Fruit fly (Drosophila melanogaster) whole organism, embryonic: ENCODE measurements around the gene CG7407.

Experiments
- Antp ChIP-seq: fragments of 200-800 bp; sonication (Bioruptor generic); optimal IDR thresholded peaks from 3 replicates; lab custom pipeline; 2016; ENCODE audit warnings: missing biosample characterization, missing genetic modification characterization
- Atf3 ChIP-seq: fragments of 200-800 bp; sonication (Bioruptor generic); optimal IDR thresholded peaks from 3 replicates; lab custom pipeline; 2016; ENCODE audit warnings: missing biosample characterization, missing genetic modification characterization
- B-H1 ChIP-seq: fragments of 200-800 bp; sonication (Bioruptor generic); IDR thresholded peaks from 3 replicates; pipeline ENCODE4 v1.3.6; 2022; ENCODE audit warnings: missing biosample characterization, missing genetic modification characterization
- BEAF-32 ChIP-seq: fragments of 200-800 bp; sonication (Bioruptor generic); optimal IDR thresholded peaks from 3 replicates; lab custom pipeline; 2017; ENCODE audit warnings: missing biosample characterization, missing genetic modification characterization, mild to moderate bottlenecking, moderate library complexity, missing genetic modification reagents
- Blimp-1 ChIP-seq: fragments of 200-800 bp; sonication (Bioruptor generic); optimal IDR thresholded peaks from 3 replicates; lab custom pipeline; 2018; ENCODE audit warnings: missing biosample characterization, missing genetic modification characterization, mild to moderate bottlenecking, moderate library complexity, missing genetic modification reagents
- CG10366 ChIP-seq: fragments of 200-800 bp; sonication (Bioruptor generic); IDR thresholded peaks from 2 replicates; pipeline ENCODE4 v1.3.6; 2022; ENCODE audit warnings: missing biosample characterization, missing genetic modification characterization
- CG10431 ChIP-seq: fragments of 200-800 bp; sonication (Bioruptor generic); optimal IDR thresholded peaks from 3 replicates; lab custom pipeline; 2018; ENCODE audit warnings: missing biosample characterization, mild to moderate bottlenecking, missing genetic modification characterization
- CG10654 ChIP-seq: fragments of 200-800 bp; sonication (Bioruptor generic); optimal IDR thresholded peaks from 2 replicates; lab custom pipeline; 2016; ENCODE audit warnings: missing biosample characterization, missing genetic modification characterization
- CG11723 ChIP-seq: fragments of 200-800 bp; sonication (Bioruptor generic); optimal IDR thresholded peaks from 2 replicates; lab custom pipeline; 2017; ENCODE audit warnings: missing biosample characterization, mild to moderate bottlenecking, missing genetic modification characterization
- CG13894 ChIP-seq: fragments of 200-800 bp; sonication (Bioruptor generic); optimal IDR thresholded peaks from 3 replicates; lab custom pipeline; 2018; ENCODE audit warnings: missing biosample characterization, mild to moderate bottlenecking, missing genetic modification characterization, moderate library complexity
- CG14050 ChIP-seq: fragments of 200-800 bp; sonication (Bioruptor generic); IDR thresholded peaks from 3 replicates; pipeline ENCODE4 v1.3.6; 2022; ENCODE audit warnings: missing biosample characterization, missing genetic modification characterization
- CG14441 ChIP-seq: fragments of 200-800 bp; sonication (Bioruptor generic); IDR thresholded peaks from 2 replicates; pipeline ENCODE4 v1.3.6; 2022; ENCODE audit warnings: missing biosample characterization, missing genetic modification characterization
- CG1529 ChIP-seq: fragments of 200-800 bp; sonication (Bioruptor generic); optimal IDR thresholded peaks from 3 replicates; lab custom pipeline; 2018; ENCODE audit warnings: missing biosample characterization, missing genetic modification characterization
- CG17912 ChIP-seq: fragments of 200-800 bp; sonication (Bioruptor generic); optimal IDR thresholded peaks from 2 replicates; lab custom pipeline; 2018; ENCODE audit warnings: missing biosample characterization, mild to moderate bottlenecking, missing genetic modification characterization
- CG30020 ChIP-seq: fragments of 200-800 bp; optimal IDR thresholded peaks from 2 replicates; lab custom pipeline; 2019; ENCODE audit warnings: missing biosample characterization, mild to moderate bottlenecking, missing genetic modification characterization, moderate library complexity
- CG30403 ChIP-seq: fragments of 200-800 bp; sonication (Bioruptor generic); optimal IDR thresholded peaks from 3 replicates; lab custom pipeline; 2016; ENCODE audit warnings: missing biosample characterization, missing genetic modification characterization
- CG3847 ChIP-seq: fragments of 200-800 bp; sonication (Bioruptor generic); IDR thresholded peaks from 2 replicates; pipeline ENCODE4 v1.3.6; 2022; ENCODE audit warnings: missing biosample characterization, missing genetic modification characterization
- CG43689 ChIP-seq: fragments of 200-800 bp; sonication (Bioruptor generic); IDR thresholded peaks from 2 replicates; pipeline ENCODE4 v1.3.6; 2022; ENCODE audit warnings: missing biosample characterization, missing genetic modification characterization
- CG4404 ChIP-seq: fragments of 200-800 bp; sonication (Bioruptor generic); IDR thresholded peaks from 2 replicates; pipeline ENCODE4 v1.3.6; 2022; ENCODE audit warnings: missing biosample characterization, missing genetic modification characterization
- CG4854 ChIP-seq: fragments of 200-800 bp; sonication (Bioruptor generic); optimal IDR thresholded peaks from 2 replicates; lab custom pipeline; 2016; ENCODE audit warnings: missing biosample characterization, missing genetic modification characterization, inconsistent platforms
- CG6654 ChIP-seq: fragments of 200-800 bp; sonication (Bioruptor generic); optimal IDR thresholded peaks from 2 replicates; lab custom pipeline; 2017; ENCODE audit warnings: missing biosample characterization, mild to moderate bottlenecking, missing genetic modification characterization
- CG8089 ChIP-seq: fragments of 200-800 bp; sonication (Bioruptor generic); optimal IDR thresholded peaks from 3 replicates; lab custom pipeline; 2016; ENCODE audit warnings: missing biosample characterization, missing genetic modification characterization
- CG9727 ChIP-seq: fragments of 200-800 bp; sonication (Bioruptor generic); optimal IDR thresholded peaks from 3 replicates; lab custom pipeline; 2017; ENCODE audit warnings: missing biosample characterization, mild to moderate bottlenecking, missing genetic modification characterization
- Dad ChIP-seq: fragments of 200-800 bp; sonication (Bioruptor generic); optimal IDR thresholded peaks from 3 replicates; lab custom pipeline; 2016; ENCODE audit warnings: missing biosample characterization, missing genetic modification characterization
- Dip2 ChIP-seq: fragments of 200-800 bp; sonication (Bioruptor generic); IDR thresholded peaks from 2 replicates; pipeline ENCODE4 v1.3.6; 2022; ENCODE audit warnings: missing biosample characterization, missing genetic modification characterization
- Elba2 ChIP-seq: fragments of 200-800 bp; sonication (Bioruptor generic); optimal IDR thresholded peaks from 3 replicates; lab custom pipeline; 2016; ENCODE audit warnings: missing biosample characterization, missing genetic modification characterization
- Ets97D ChIP-seq: fragments of 200-800 bp; sonication (Bioruptor generic); optimal IDR thresholded peaks from 3 replicates; lab custom pipeline; 2016; ENCODE audit warnings: missing biosample characterization, missing genetic modification characterization
- Fer1 ChIP-seq: fragments of 200-800 bp; sonication (Bioruptor generic); optimal IDR thresholded peaks from 2 replicates; lab custom pipeline; 2017; ENCODE audit warnings: missing biosample characterization, mild to moderate bottlenecking, missing genetic modification characterization
- Hey ChIP-seq: fragments of 200-800 bp; sonication (Bioruptor generic); optimal IDR thresholded peaks from 3 replicates; lab custom pipeline; 2018; ENCODE audit warnings: missing biosample characterization, mild to moderate bottlenecking, missing genetic modification characterization
- Lpt ChIP-seq: fragments of >200 bp; optimal IDR thresholded peaks from 2 replicates; lab custom pipeline; 2018; ENCODE audit warnings: missing biosample characterization, missing genetic modification characterization
- MESR4 ChIP-seq: fragments of 200-800 bp; sonication (Bioruptor generic); optimal IDR thresholded peaks from 2 replicates; lab custom pipeline; 2018; ENCODE audit warnings: missing biosample characterization, mild to moderate bottlenecking, missing genetic modification characterization, moderate library complexity
- Meics ChIP-seq: fragments of 200-800 bp; sonication (Bioruptor generic); optimal IDR thresholded peaks from 2 replicates; lab custom pipeline; 2017; ENCODE audit warnings: missing biosample characterization, mild to moderate bottlenecking, missing genetic modification characterization
- NfI ChIP-seq: fragments of 200-800 bp; sonication (Bioruptor generic); optimal IDR thresholded peaks from 3 replicates; lab custom pipeline; 2018; ENCODE audit warnings: missing biosample characterization, mild to moderate bottlenecking, missing genetic modification characterization, moderate library complexity
- Pdp1 ChIP-seq, 2 experiments: fragments of 200-800 bp; sonication (Bioruptor generic); optimal IDR thresholded peaks; 3 replicates each; lab custom pipeline; 2016; ENCODE audit warnings: missing biosample characterization in 2 of 2, missing genetic modification characterization in 2 of 2, mild to moderate bottlenecking in 1 of 2, moderate library complexity in 1 of 2
- Ravus ChIP-seq: fragments of 200-800 bp; sonication (Bioruptor generic); IDR thresholded peaks from 2 replicates; pipeline ENCODE4 v1.3.6; 2022; ENCODE audit warnings: missing biosample characterization, missing genetic modification characterization
- br ChIP-seq: fragments of >200 bp; optimal IDR thresholded peaks from 2 replicates; lab custom pipeline; 2017
- bsh ChIP-seq, 2 experiments: fragments of 200-800 bp; sonication (Bioruptor generic); optimal IDR thresholded peaks; 2 replicates each; lab custom pipeline; 2017 to 2018; ENCODE audit warnings: mild to moderate bottlenecking in 2 of 2, missing biosample characterization in 2 of 2, missing genetic modification characterization in 2 of 2, moderate library complexity in 1 of 2
- btn ChIP-seq: fragments of 200-800 bp; sonication (Bioruptor generic); optimal IDR thresholded peaks from 2 replicates; lab custom pipeline; 2016; ENCODE audit warnings: missing biosample characterization, missing genetic modification characterization
- da ChIP-seq: fragments of 200-800 bp; sonication (Bioruptor generic); optimal IDR thresholded peaks from 2 replicates; lab custom pipeline; 2016; ENCODE audit warnings: missing biosample characterization, missing genetic modification characterization
- dati ChIP-seq: fragments of 200-800 bp; sonication (Bioruptor generic); IDR thresholded peaks from 2 replicates; pipeline ENCODE4 v1.3.6; 2022; ENCODE audit warnings: missing biosample characterization, missing genetic modification characterization
- dysf ChIP-seq: fragments of 200-800 bp; sonication (Bioruptor generic); IDR thresholded peaks from 3 replicates; pipeline ENCODE4 v1.3.6; 2022; ENCODE audit warnings: missing biosample characterization, missing genetic modification characterization
- fd64A ChIP-seq: fragments of 200-800 bp; sonication (Bioruptor generic); optimal IDR thresholded peaks from 3 replicates; lab custom pipeline; 2018; ENCODE audit warnings: missing biosample characterization, mild to moderate bottlenecking, missing genetic modification characterization
- gcm ChIP-seq: fragments of 200-800 bp; sonication (Bioruptor generic); optimal IDR thresholded peaks from 2 replicates; lab custom pipeline; 2019; ENCODE audit warnings: missing biosample characterization, mild to moderate bottlenecking, missing genetic modification characterization, moderate library complexity
- hb ChIP-seq: fragments of 200-800 bp; sonication (Bioruptor generic); IDR thresholded peaks from 3 replicates; pipeline ENCODE4 v1.3.6; 2022; ENCODE audit warnings: missing biosample characterization, missing genetic modification characterization; ENCODE audit not compliant: partially characterized antibody
- insv ChIP-seq, 2 experiments: fragments of 200-800 bp; sonication (Bioruptor generic); optimal IDR thresholded peaks; 3 replicates each; lab custom pipeline; 2016 to 2018; ENCODE audit warnings: missing biosample characterization in 2 of 2, missing genetic modification characterization in 2 of 2
- lmd ChIP-seq: fragments of 200-800 bp; sonication (Bioruptor generic); IDR thresholded peaks from 2 replicates; pipeline ENCODE4 v1.3.6; 2022; ENCODE audit warnings: missing biosample characterization, missing genetic modification characterization
- luna ChIP-seq: fragments of 200-800 bp; sonication (Bioruptor generic); optimal IDR thresholded peaks from 2 replicates; lab custom pipeline; 2016; ENCODE audit warnings: missing biosample characterization, missing genetic modification characterization
- nau ChIP-seq: fragments of 200-800 bp; sonication (Bioruptor generic); optimal IDR thresholded peaks from 3 replicates; lab custom pipeline; 2017; ENCODE audit warnings: missing biosample characterization, mild to moderate bottlenecking, missing genetic modification characterization, missing genetic modification reagents
- pb ChIP-seq: fragments of 200-800 bp; sonication (Bioruptor generic); optimal IDR thresholded peaks from 3 replicates; lab custom pipeline; 2016; ENCODE audit warnings: missing biosample characterization, missing genetic modification characterization
- peb ChIP-seq: fragments of 200-800 bp; sonication (Bioruptor generic); IDR thresholded peaks from 2 replicates; pipeline ENCODE4 v1.3.6; 2022; ENCODE audit warnings: missing biosample characterization, missing genetic modification characterization
- tx ChIP-seq: fragments of 200-800 bp; sonication (Bioruptor generic); optimal IDR thresholded peaks from 2 replicates; lab custom pipeline; 2016; ENCODE audit warnings: missing biosample characterization, missing genetic modification characterization
- zfh2 ChIP-seq: fragments of 200-800 bp; sonication (Bioruptor generic); optimal IDR thresholded peaks from 2 replicates; lab custom pipeline; 2016; ENCODE audit warnings: missing biosample characterization, missing genetic modification characterization

CG7407 gene

dm6 chr3L:21841079-21841478, 17.8 kb downstream of the CG7407 start, which contains the start of gene P5CDh1 (continued):
- TF ChIP-seq BEAF-32 (GFP tag; lab: Kevin White, UChicago) (peak; percentile 86), Elba2 (peak; percentile 97), CG6654 (GFP tag; lab: Kevin White, UChicago) (no peak), B-H1 (GFP tag; lab: Robert Waterston, UW) (no peak), Hey (tag; lab: Kevin White, UChicago) (no peak), CG11723 (GFP tag; lab: Kevin White, UChicago) (no peak), Ets97D (peak; percentile 86), Antp (peak; percentile 26), Atf3 (GFP tag; lab: Kevin White, UChicago) (no peak), dati (GFP tag; lab: Robert Waterston, UW) (no peak), br (no peak), CG17912 (GFP tag; lab: Kevin White, UChicago) (no peak), bsh (GFP tag; optimal IDR thresholded peaks at IDR 0.05; lab: Kevin White, UChicago) (peak in 1 of 2 experiments; percentile 11), Ravus (GFP tag; lab: Robert Waterston, UW) (no peak), pb (GFP tag; lab: Kevin White, UChicago) (no peak), Lpt (GFP tag; lab: Kevin White, UChicago) (no peak), btn (GFP tag; lab: Kevin White, UChicago) (no peak), CG8089 (GFP tag; lab: Kevin White, UChicago) (peak; percentile 15), NfI (GFP tag; lab: Kevin White, UChicago) (peak; percentile 61), CG43689 (GFP tag; lab: Robert Waterston, UW) (no peak), CG10654 (GFP tag; lab: Kevin White, UChicago) (peak; percentile 7), hb (GFP tag; lab: Robert Waterston, UW) (peak; percentile 78), CG4854 (peak; percentile 3), Dip2 (GFP tag; lab: Robert Waterston, UW) (no peak), CG30403 (GFP tag; lab: Kevin White, UChicago) (peak; percentile 26), CG4404 (no peak), Dad (GFP tag; lab: Kevin White, UChicago) (peak; percentile 30), luna (GFP tag; lab: Kevin White, UChicago) (peak; percentile 18), MESR4 (GFP tag; lab: Kevin White, UChicago) (peak; percentile 35), da (GFP tag; lab: Kevin White, UChicago) (no peak), tx (GFP tag; lab: Kevin White, UChicago) (peak; percentile 31), CG14441 (GFP tag; lab: Robert Waterston, UW) (no peak), dysf (peak; percentile 48; the same call in 1 of the 3 replicates), CG1529 (GFP tag; lab: Kevin White, UChicago) (no peak), CG13894 (tag; lab: Kevin White, UChicago) (peak; percentile 62), CG30020 (tag; lab: Kevin White, UChicago) (no peak), zfh2 (GFP tag; lab: Kevin White, UChicago) (peak; percentile 49), Blimp-1 (GFP tag; lab: Kevin White, UChicago) (no peak), lmd (GFP tag; lab: Robert Waterston, UW) (peak; percentile 39; the same call in 1 of the 2 replicates), CG10366 (GFP tag; lab: Robert Waterston, UW) (no peak), CG9727 (GFP tag; lab: Kevin White, UChicago) (no peak), CG3847 (GFP tag; lab: Robert Waterston, UW) (peak; percentile 74), Pdp1 (GFP tag; optimal IDR thresholded peaks at IDR 0.05; lab: Kevin White, UChicago) (peak in 1 of 2 experiments; percentile 97), fd64A (GFP tag; lab: Kevin White, UChicago) (no peak), nau (no peak), Fer1 (peak; percentile 54), gcm (GFP tag; lab: Kevin White, UChicago) (no peak), peb (no peak), Meics (peak; percentile 13), CG10431 (no peak), insv (GFP tag; optimal IDR thresholded peaks at IDR 0.05; lab: Kevin White, UChicago) (no peak), CG14050 (no peak)
